Fruit fly (Drosophila melanogaster): Measurements from ENCODE around the gene Phf5a.

DNA sequence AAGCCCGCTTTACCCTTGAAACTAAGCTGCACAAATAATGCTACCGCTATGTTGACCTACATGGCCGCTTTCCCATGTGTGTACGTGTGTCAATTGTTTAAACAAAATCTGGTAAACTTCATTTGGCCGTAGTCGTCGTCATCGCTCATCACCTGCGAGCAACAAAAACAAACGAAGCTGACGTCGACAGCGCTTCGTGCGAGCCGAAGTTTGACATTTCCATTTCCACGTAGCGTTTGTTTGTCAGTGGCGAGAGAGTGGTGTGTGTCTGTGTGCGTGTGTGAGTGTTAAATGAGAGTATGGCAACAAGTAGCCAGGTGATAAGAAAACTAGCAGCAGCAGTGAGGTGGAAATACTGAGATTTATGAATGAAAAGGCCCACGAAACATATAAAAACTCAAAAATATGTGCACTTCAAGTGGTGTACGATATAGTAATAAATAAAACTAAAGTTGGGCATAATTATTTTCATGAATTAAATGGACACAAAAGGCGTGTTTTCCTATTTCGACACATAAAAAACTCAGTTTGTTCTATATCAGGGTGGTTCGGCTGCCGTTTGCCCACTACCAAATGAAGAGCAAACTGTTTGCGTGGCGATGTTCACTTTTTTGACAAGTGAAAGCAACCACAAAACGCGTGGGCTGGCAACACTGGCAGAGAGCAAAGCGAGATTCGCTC, 11.3 kb downstream of the Phf5a start:
- TF ChIP-seq Sin3A (optimal IDR thresholded peaks at IDR 0.05) (no peak), h (optimal IDR thresholded peaks at IDR 0.05) (no peak), insv (optimal IDR thresholded peaks at IDR 0.05) (no peak), ttk (optimal IDR thresholded peaks at IDR 0.05) (no peak)

Measured in Kc167 (cell line).